Fruit fly (Drosophila melanogaster): ENCODE data around the gene dgrn.

dgrn gene

dm6 chr3R:5824456-5824855, at the start of gene dgrn, which contains the start of gene Sec20:
Gene dgrn, plus strand, starts transcription at chr3R:5824615.
Gene Sec20, minus strand, starts transcription at chr3R:5824532.
- TF ChIP-seq Dll (optimal IDR thresholded peaks at IDR 0.05) (no peak), CG8478 (optimal IDR thresholded peaks at IDR 0.05) (no peak), pan (optimal IDR thresholded peaks at IDR 0.05) (no peak), psq (optimal IDR thresholded peaks at IDR 0.05) (no peak), EcR (GFP tag; optimal IDR thresholded peaks at IDR 0.05) (no peak), usp (GFP tag; optimal IDR thresholded peaks at IDR 0.05) (no peak)

- peak; percentile 65 for TF ChIP-seq Dll (optimal IDR thresholded peaks at IDR 0.05)
- TF ChIP-seq CG8478 (optimal IDR thresholded peaks at IDR 0.05) = no peak
Measured at dm6 chr3R:5778731-5779593, 45.5 kb upstream of the dgrn start, which contains the start of gene jagn. Gene jagn, plus strand, starts transcription at chr3R:5779315.

- TF ChIP-seq Dll (optimal IDR thresholded peaks at IDR 0.05) (no peak), pan (optimal IDR thresholded peaks at IDR 0.05) (no peak), EcR (GFP tag; optimal IDR thresholded peaks at IDR 0.05) (no peak), CG8478 (optimal IDR thresholded peaks at IDR 0.05) (no peak), psq (optimal IDR thresholded peaks at IDR 0.05) (no peak), usp (GFP tag; optimal IDR thresholded peaks at IDR 0.05) (no peak)
Measured at dm6 chr3R:5780976-5781375, 43.4 kb upstream of the dgrn start, which contains the start of gene CG2082. Gene CG2082, minus strand, starts transcription at chr3R:5781076.

dm6 chr3R:5781462-5781861, 43.0 kb upstream of the dgrn start, which contains the start of gene kat-60L1:
Gene kat-60L1, plus strand, starts transcription at chr3R:5781762.
- no peak for TF ChIP-seq pan (optimal IDR thresholded peaks at IDR 0.05)
- no peak for TF ChIP-seq usp (GFP tag; optimal IDR thresholded peaks at IDR 0.05)
- no peak for TF ChIP-seq EcR (GFP tag; optimal IDR thresholded peaks at IDR 0.05)
- no peak for TF ChIP-seq psq (optimal IDR thresholded peaks at IDR 0.05)
- TF ChIP-seq CG8478 (optimal IDR thresholded peaks at IDR 0.05) = no peak
- TF ChIP-seq Dll (optimal IDR thresholded peaks at IDR 0.05) = no peak

dm6 chr3R:5789025-5789953, 35.1 kb upstream of the dgrn start, which contains the start of the genes Hat1 and Rpn5:
Gene Hat1, minus strand, starts transcription at chr3R:5789384.
Gene Rpn5, plus strand, starts transcription at chr3R:5789493.
- TF ChIP-seq CG8478 (optimal IDR thresholded peaks at IDR 0.05) (no peak), usp (GFP tag; optimal IDR thresholded peaks at IDR 0.05) (no peak), Dll (optimal IDR thresholded peaks at IDR 0.05) (no peak), EcR (GFP tag; optimal IDR thresholded peaks at IDR 0.05) (no peak), pan (optimal IDR thresholded peaks at IDR 0.05) (no peak), psq (optimal IDR thresholded peaks at IDR 0.05) (no peak)

- TF ChIP-seq pan (optimal IDR thresholded peaks at IDR 0.05) = no peak
- no peak for TF ChIP-seq Dll (optimal IDR thresholded peaks at IDR 0.05)
Measured at dm6 chr3R:5791497-5791896, 32.9 kb upstream of the dgrn start, which contains the start of gene Hpf1. Gene Hpf1, plus strand, starts transcription at chr3R:5791879.

- TF ChIP-seq psq (optimal IDR thresholded peaks at IDR 0.05) = no peak
- TF ChIP-seq pan (optimal IDR thresholded peaks at IDR 0.05) = no peak
- no peak for TF ChIP-seq usp (GFP tag; optimal IDR thresholded peaks at IDR 0.05)
- TF ChIP-seq EcR (GFP tag; optimal IDR thresholded peaks at IDR 0.05) = no peak
- no peak for TF ChIP-seq CG8478 (optimal IDR thresholded peaks at IDR 0.05)
- TF ChIP-seq Dll (optimal IDR thresholded peaks at IDR 0.05) = no peak
Measured at dm6 chr3R:5794267-5795089, 29.9 kb upstream of the dgrn start, which contains the start of the genes PSMG1 and CG10979. Gene PSMG1, minus strand, starts transcription at chr3R:5794317. Gene CG10979, plus strand, starts transcription at chr3R:5794705.

dm6 chr3R:5797709-5798108, 26.7 kb upstream of the dgrn start:
- TF ChIP-seq usp (GFP tag; optimal IDR thresholded peaks at IDR 0.05) = no peak
- TF ChIP-seq EcR (GFP tag; optimal IDR thresholded peaks at IDR 0.05) = no peak
- no peak for TF ChIP-seq Dll (optimal IDR thresholded peaks at IDR 0.05)
- no peak for TF ChIP-seq CG8478 (optimal IDR thresholded peaks at IDR 0.05)
- no peak for TF ChIP-seq pan (optimal IDR thresholded peaks at IDR 0.05)
- TF ChIP-seq psq (optimal IDR thresholded peaks at IDR 0.05) = no peak

- no peak for TF ChIP-seq Dll (optimal IDR thresholded peaks at IDR 0.05)
- no peak for TF ChIP-seq pan (optimal IDR thresholded peaks at IDR 0.05)
Measured at dm6 chr3R:5801703-5802436, 22.5 kb upstream of the dgrn start, which contains the start of gene CG11000. Gene CG11000, plus strand, starts transcription at chr3R:5802328.

dm6 chr3R:5813157-5813659, 11.2 kb upstream of the dgrn start, which contains the start of gene CG42675:
Gene CG42675, plus strand, starts transcription at chr3R:5813609.
- TF ChIP-seq usp (GFP tag; optimal IDR thresholded peaks at IDR 0.05) (no peak), psq (optimal IDR thresholded peaks at IDR 0.05) (no peak), EcR (GFP tag; optimal IDR thresholded peaks at IDR 0.05) (no peak), pan (optimal IDR thresholded peaks at IDR 0.05) (no peak), CG8478 (optimal IDR thresholded peaks at IDR 0.05) (no peak), Dll (optimal IDR thresholded peaks at IDR 0.05) (no peak)
